Fruit fly (Drosophila melanogaster): ENCODE measurements around the gene CG33641.

dm6 chr2L:13570016-13570415 is 41.2 kb downstream of the CG33641 start:
- TF ChIP-seq Sin3A (optimal IDR thresholded peaks at IDR 0.05) (no peak), h (optimal IDR thresholded peaks at IDR 0.05) (no peak), psq (optimal IDR thresholded peaks at IDR 0.05) (no peak), insv (optimal IDR thresholded peaks at IDR 0.05) (no peak)

All from Kc167 (cell line).